Fruit fly (Drosophila melanogaster) whole organism, embryonic: Measurements from ENCODE around the gene CG33695.

ENCODE experiments used
- Aef1 ChIP-seq: fragments of 200-800 bp; sonication (Bioruptor generic); IDR thresholded peaks from 3 replicates; pipeline ENCODE4 v1.3.6; 2022; ENCODE audit warnings: missing biosample characterization, missing genetic modification characterization
- CG10147 ChIP-seq: fragments of 200-800 bp; sonication (Bioruptor generic); optimal IDR thresholded peaks from 2 replicates; lab custom pipeline; 2019; ENCODE audit warnings: missing biosample characterization, mild to moderate bottlenecking, missing genetic modification characterization, moderate library complexity
- CG10565 ChIP-seq: fragments of 200-800 bp; sonication (Bioruptor generic); optimal IDR thresholded peaks from 3 replicates; lab custom pipeline; 2016; ENCODE audit warnings: missing biosample characterization, mild to moderate bottlenecking, missing genetic modification characterization
- CG12942 ChIP-seq: fragments of 200-800 bp; sonication (Bioruptor generic); optimal IDR thresholded peaks from 3 replicates; lab custom pipeline; 2016; ENCODE audit warnings: missing biosample characterization, missing genetic modification characterization
- CG14014 ChIP-seq: fragments of 200-800 bp; sonication (Bioruptor generic); IDR thresholded peaks from 2 replicates; pipeline ENCODE4 v1.3.6; 2022; ENCODE audit warnings: missing biosample characterization, missing genetic modification characterization
- CG18011 ChIP-seq: fragments of 200-800 bp; sonication (Bioruptor generic); optimal IDR thresholded peaks from 2 replicates; lab custom pipeline; 2017; ENCODE audit warnings: missing biosample characterization, missing genetic modification characterization, mild to moderate bottlenecking, moderate library complexity, missing genotype
- CG31224 ChIP-seq: fragments of 200-800 bp; sonication (Bioruptor generic); IDR thresholded peaks from 2 replicates; pipeline ENCODE4 v1.3.6; 2022; ENCODE audit warnings: missing biosample characterization, missing genetic modification characterization
- CG31388 ChIP-seq: fragments of 200-800 bp; sonication (Bioruptor generic); optimal IDR thresholded peaks from 2 replicates; lab custom pipeline; 2016; ENCODE audit warnings: missing biosample characterization, missing genetic modification characterization
- CG43689 ChIP-seq: fragments of 200-800 bp; sonication (Bioruptor generic); IDR thresholded peaks from 2 replicates; pipeline ENCODE4 v1.3.6; 2022; ENCODE audit warnings: missing biosample characterization, missing genetic modification characterization
- CG6175 ChIP-seq: fragments of 200-800 bp; sonication (Bioruptor generic); IDR thresholded peaks from 3 replicates; pipeline ENCODE4 v1.3.6; 2022; ENCODE audit warnings: missing biosample characterization, missing genetic modification characterization
- CG8089 ChIP-seq: fragments of 200-800 bp; sonication (Bioruptor generic); optimal IDR thresholded peaks from 3 replicates; lab custom pipeline; 2016; ENCODE audit warnings: missing biosample characterization, missing genetic modification characterization
- CG8388 ChIP-seq: fragments of 200-800 bp; sonication (Bioruptor generic); optimal IDR thresholded peaks from 2 replicates; lab custom pipeline; 2019; ENCODE audit warnings: missing biosample characterization, mild to moderate bottlenecking, missing genetic modification characterization, moderate library complexity
- CG9876 ChIP-seq: fragments of 200-800 bp; sonication (Bioruptor generic); optimal IDR thresholded peaks from 2 replicates; lab custom pipeline; 2016; ENCODE audit warnings: missing biosample characterization, missing genetic modification characterization
- D ChIP-seq, 2 experiments: fragments of 200-800 bp in 1 of 2; fragments of >200 bp in 1 of 2; sonication (Bioruptor generic) in 1 of 2; optimal IDR thresholded peaks; 2 replicates in 1 of 2; 3 replicates in 1 of 2; lab custom pipeline; 2017; ENCODE audit warnings: mild to moderate bottlenecking in 1 of 2, missing biosample characterization in 1 of 2, missing genetic modification characterization in 1 of 2, missing genetic modification reagents in 1 of 2
- Dll ChIP-seq: fragments of 200-800 bp; sonication (Bioruptor generic); IDR thresholded peaks from 4 replicates; pipeline ENCODE4 v1.3.6; 2022; ENCODE audit warnings: missing biosample characterization, missing genetic modification characterization; ENCODE audit not compliant: partially characterized antibody
- Doc2 ChIP-seq: fragments of 200-800 bp; sonication (Bioruptor generic); IDR thresholded peaks from 2 replicates; pipeline ENCODE4 v1.3.6; 2022; ENCODE audit warnings: missing biosample characterization, missing genetic modification characterization
- E2f2 ChIP-seq: fragments of 200-800 bp; sonication (Bioruptor generic); IDR thresholded peaks from 2 replicates; pipeline ENCODE4 v1.3.6; 2022; ENCODE audit warnings: missing biosample characterization, missing genetic modification characterization
- Fer3 ChIP-seq: fragments of 200-800 bp; sonication (Bioruptor generic); optimal IDR thresholded peaks from 2 replicates; lab custom pipeline; 2018; ENCODE audit warnings: missing biosample characterization, mild to moderate bottlenecking, missing genetic modification characterization, moderate library complexity
- H15 ChIP-seq: fragments of 200-800 bp; sonication (Bioruptor generic); IDR thresholded peaks from 3 replicates; pipeline ENCODE4 v1.3.6; 2022; ENCODE audit warnings: missing biosample characterization, missing genetic modification characterization
- Hr51 ChIP-seq, 2 experiments: fragments of 200-800 bp; sonication (Bioruptor generic); optimal IDR thresholded peaks; 2 replicates in 1 of 2; 3 replicates in 1 of 2; lab custom pipeline; 2016 to 2018; ENCODE audit warnings: missing biosample characterization in 2 of 2, missing genetic modification characterization in 2 of 2, mild to moderate bottlenecking in 1 of 2, moderate library complexity in 1 of 2
- MBD-R2 ChIP-seq: fragments of 200-800 bp; sonication (Bioruptor generic); IDR thresholded peaks from 2 replicates; pipeline ENCODE4 v1.3.6; 2022; ENCODE audit warnings: missing biosample characterization, missing genetic modification characterization
- Meics ChIP-seq: fragments of 200-800 bp; sonication (Bioruptor generic); optimal IDR thresholded peaks from 2 replicates; lab custom pipeline; 2017; ENCODE audit warnings: missing biosample characterization, mild to moderate bottlenecking, missing genetic modification characterization
- NC2α ChIP-seq: fragments of 200-800 bp; sonication (Bioruptor generic); optimal IDR thresholded peaks from 2 replicates; lab custom pipeline; 2016; ENCODE audit warnings: missing biosample characterization, missing genetic modification characterization
- NC2β ChIP-seq: fragments of 200-800 bp; sonication (Bioruptor generic); optimal IDR thresholded peaks from 2 replicates; lab custom pipeline; 2016; ENCODE audit warnings: missing biosample characterization, missing genetic modification characterization
- Nf-YA ChIP-seq: fragments of 200-800 bp; sonication (Bioruptor generic); IDR thresholded peaks from 2 replicates; pipeline ENCODE4 v1.3.6; 2022; ENCODE audit warnings: missing biosample characterization, missing genetic modification characterization
- Nf-YC ChIP-seq: fragments of 200-800 bp; optimal IDR thresholded peaks from 3 replicates; lab custom pipeline; 2019; ENCODE audit warnings: missing biosample characterization, mild to moderate bottlenecking, missing genetic modification characterization, moderate library complexity
- Optix ChIP-seq: fragments of 200-800 bp; sonication (Bioruptor generic); IDR thresholded peaks from 3 replicates; pipeline ENCODE4 v1.3.6; 2022; ENCODE audit warnings: missing biosample characterization, missing genetic modification characterization
- Sox100B ChIP-seq: fragments of 200-800 bp; sonication (Bioruptor generic); optimal IDR thresholded peaks from 3 replicates; lab custom pipeline; 2018; ENCODE audit warnings: missing biosample characterization, mild to moderate bottlenecking, missing genetic modification characterization
- Ssrp ChIP-seq: fragments of 200-800 bp; sonication (Bioruptor generic); optimal IDR thresholded peaks from 2 replicates; lab custom pipeline; 2018; ENCODE audit warnings: missing biosample characterization, mild to moderate bottlenecking, missing genetic modification characterization, moderate library complexity
- Xrp1 ChIP-seq: fragments of 200-800 bp; sonication (Bioruptor generic); IDR thresholded peaks from 2 replicates; pipeline ENCODE4 v1.3.6; 2022; ENCODE audit warnings: missing biosample characterization, missing genetic modification characterization
- YL-1 ChIP-seq: fragments of 200-800 bp; sonication (Bioruptor generic); optimal IDR thresholded peaks from 3 replicates; lab custom pipeline; 2017; ENCODE audit warnings: missing biosample characterization, mild to moderate bottlenecking, missing genetic modification characterization
- aop ChIP-seq: fragments of 200-800 bp; sonication (Bioruptor generic); IDR thresholded peaks from 2 replicates; pipeline ENCODE4 v1.3.6; 2022; ENCODE audit warnings: missing biosample characterization, missing genetic modification characterization
- cato ChIP-seq: fragments of 200-800 bp; sonication (Bioruptor generic); optimal IDR thresholded peaks from 2 replicates; lab custom pipeline; 2016; ENCODE audit warnings: missing biosample characterization, missing genetic modification characterization, borderline replicate concordance
- en ChIP-seq: fragments of 200-800 bp; sonication (Bioruptor generic); optimal IDR thresholded peaks from 2 replicates; lab custom pipeline; 2016; ENCODE audit warnings: missing biosample characterization, missing genetic modification characterization
- esg ChIP-seq: fragments of 200-800 bp; sonication (Bioruptor generic); conservative IDR thresholded peaks from 2 replicates; pipeline ENCODE4 v1.3.6; 2022; ENCODE audit warnings: missing biosample characterization, missing genetic modification characterization
- fru ChIP-seq: fragments of >200 bp; optimal IDR thresholded peaks from 2 replicates; lab custom pipeline; 2017
- ftz-f1 ChIP-seq: fragments of 200-800 bp; sonication (Bioruptor generic); optimal IDR thresholded peaks from 2 replicates; lab custom pipeline; 2016; ENCODE audit warnings: missing biosample characterization, missing genetic modification characterization
- gfzf ChIP-seq: fragments of 200-800 bp; sonication (Bioruptor generic); optimal IDR thresholded peaks from 2 replicates; lab custom pipeline; 2016; ENCODE audit warnings: missing biosample characterization, mild to moderate bottlenecking, missing genetic modification characterization, moderate library complexity
- hbn ChIP-seq: fragments of 200-800 bp; sonication (Bioruptor generic); IDR thresholded peaks from 2 replicates; pipeline ENCODE4 v1.3.6; 2022; ENCODE audit warnings: missing biosample characterization, missing genetic modification characterization; ENCODE audit not compliant: partially characterized antibody
- luna ChIP-seq: fragments of 200-800 bp; sonication (Bioruptor generic); optimal IDR thresholded peaks from 2 replicates; lab custom pipeline; 2016; ENCODE audit warnings: missing biosample characterization, missing genetic modification characterization
- oc ChIP-seq: fragments of 200-800 bp; sonication (Bioruptor generic); optimal IDR thresholded peaks from 2 replicates; lab custom pipeline; 2018; ENCODE audit warnings: missing biosample characterization, mild to moderate bottlenecking, missing genetic modification characterization, moderate library complexity
- org-1 ChIP-seq: fragments of 200-800 bp; sonication (Bioruptor generic); optimal IDR thresholded peaks from 2 replicates; lab custom pipeline; 2017; ENCODE audit warnings: missing biosample characterization, missing genetic modification characterization
- phol ChIP-seq: fragments of 200-800 bp; sonication (Bioruptor generic); optimal IDR thresholded peaks from 3 replicates; lab custom pipeline; 2018; ENCODE audit warnings: missing biosample characterization, mild to moderate bottlenecking, missing genetic modification characterization, moderate library complexity
- pzg ChIP-seq: fragments of 200-800 bp; sonication (Bioruptor generic); optimal IDR thresholded peaks from 3 replicates; lab custom pipeline; 2018; ENCODE audit warnings: missing biosample characterization, mild to moderate bottlenecking, missing genetic modification characterization, moderate library complexity
- rib ChIP-seq: fragments of 200-800 bp; sonication (Bioruptor generic); IDR thresholded peaks from 2 replicates; pipeline ENCODE4 v1.3.6; 2022; ENCODE audit warnings: missing biosample characterization, missing genetic modification characterization
- sens ChIP-seq: fragments of 200-800 bp; sonication (Bioruptor generic); peaks from one replicate; lab custom pipeline; 2016; ENCODE audit warnings: missing biosample characterization, missing genetic modification characterization
- tgo ChIP-seq: fragments of 200-800 bp; sonication (Bioruptor generic); IDR thresholded peaks from 3 replicates; pipeline ENCODE4 v1.3.6; 2022; ENCODE audit warnings: missing biosample characterization, missing genetic modification characterization
- tna ChIP-seq: fragments of 200-800 bp; sonication (Bioruptor generic); IDR thresholded peaks from 2 replicates; pipeline ENCODE4 v1.3.6; 2022; ENCODE audit warnings: missing biosample characterization, missing genetic modification characterization; ENCODE audit not compliant: partially characterized antibody
- wor ChIP-seq: fragments of 200-800 bp; sonication (Bioruptor generic); IDR thresholded peaks from 2 replicates; pipeline ENCODE4 v1.3.6; 2022; ENCODE audit warnings: missing biosample characterization, missing genetic modification characterization
- zfh1 ChIP-seq: fragments of 200-800 bp; sonication (Bioruptor generic); IDR thresholded peaks from 3 replicates; pipeline ENCODE4 v1.3.6; 2022; ENCODE audit warnings: missing biosample characterization, missing genetic modification characterization

CG33695 gene

DNA sequence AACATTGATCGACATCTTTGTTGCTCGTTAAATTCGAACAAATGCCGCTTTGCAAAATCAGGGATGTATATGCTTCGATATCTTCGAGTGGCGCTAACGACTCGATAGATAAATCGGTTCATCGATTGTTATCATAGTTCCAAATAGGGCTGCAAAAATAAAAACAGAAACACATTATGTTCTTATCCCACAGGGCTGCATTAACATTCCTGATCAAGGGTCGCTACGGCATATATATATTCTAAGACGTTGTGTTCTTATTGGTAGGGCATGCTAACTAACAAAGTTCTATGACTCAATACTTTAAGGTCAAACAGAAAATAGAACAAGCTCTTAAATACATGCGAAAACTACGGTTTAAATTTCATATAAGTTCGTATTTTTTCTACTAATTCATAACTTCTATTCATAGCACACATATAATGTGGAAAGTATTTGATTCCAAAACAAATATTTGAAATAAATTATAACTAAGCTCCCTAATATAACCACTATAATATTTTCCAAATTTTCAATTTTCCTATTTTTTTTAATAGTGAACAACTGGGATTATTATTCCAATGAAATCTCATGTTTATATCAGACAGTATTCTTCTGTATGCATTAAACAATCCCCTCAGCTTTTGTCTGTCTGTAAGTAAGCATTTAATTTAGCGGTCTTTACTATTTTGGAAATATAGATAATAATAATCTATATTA, 8.7 kb upstream of the CG33695 start, which contains the start of gene cmet (continued):
- peak; percentile 60 for TF ChIP-seq phol (tag; lab: Kevin White, UChicago)
- peak; percentile 11 for TF ChIP-seq luna
- TF ChIP-seq CG10565 (GFP tag; lab: Kevin White, UChicago), result no peak
- peak; percentile 28; the same call in 1 of the 3 replicates for TF ChIP-seq H15 (GFP tag; lab: Robert Waterston, UW)
- no peak for TF ChIP-seq CG43689
- peak; percentile 25 for TF ChIP-seq Ssrp (tag; lab: Kevin White, UChicago)
- TF ChIP-seq Doc2 (GFP tag; lab: Robert Waterston, UW), result no peak
- TF ChIP-seq NC2α (GFP tag; lab: Kevin White, UChicago), result peak; percentile 6
- peak; percentile 78 for TF ChIP-seq hbn (GFP tag; lab: Robert Waterston, UW)
- no peak for TF ChIP-seq CG8388
- peak; percentile 19 for TF ChIP-seq CG12942 (GFP tag; lab: Kevin White, UChicago)
- TF ChIP-seq CG18011 (GFP tag; lab: Kevin White, UChicago), result peak; percentile 96
- no peak for TF ChIP-seq CG10147 (GFP tag; lab: Kevin White, UChicago)
- no peak for TF ChIP-seq wor (GFP tag; lab: Robert Waterston, UW)
- no peak for TF ChIP-seq CG14014 (GFP tag; lab: Robert Waterston, UW)
- 0 out of 3 replicates have a peak, but pooled peaks have one; percentile 31 for TF ChIP-seq Aef1 (GFP tag; lab: Robert Waterston, UW)
- TF ChIP-seq Dll, result peak; percentile 82
- TF ChIP-seq Fer3 (tag; lab: Kevin White, UChicago), result peak; percentile 9
- peak; percentile 91 for TF ChIP-seq E2f2 (GFP tag; lab: Robert Waterston, UW)
- TF ChIP-seq CG9876, result no peak
- TF ChIP-seq aop, result no peak
- TF ChIP-seq MBD-R2, result no peak; the same call in 1 of the 2 replicates
- TF ChIP-seq CG6175 (GFP tag; lab: Robert Waterston, UW), result no peak
- no peak for TF ChIP-seq CG31388 (GFP tag; lab: Kevin White, UChicago)
- TF ChIP-seq fru, result no peak
- TF ChIP-seq rib (GFP tag; lab: Robert Waterston, UW), result no peak
- TF ChIP-seq sens (GFP tag; lab: Kevin White, UChicago), result peak; percentile 93
- no peak for TF ChIP-seq Nf-YA (GFP tag; lab: Robert Waterston, UW)
- TF ChIP-seq cato, result peak; percentile 23
- peak; percentile 37; the same call in 1 of the 2 replicates for TF ChIP-seq esg (GFP tag; lab: Robert Waterston, UW)
- TF ChIP-seq ftz-f1 (GFP tag; lab: Kevin White, UChicago), result no peak
- TF ChIP-seq oc (tag; lab: Kevin White, UChicago), result no peak
- peak; percentile 52 for TF ChIP-seq NC2β (GFP tag; lab: Kevin White, UChicago)
- peak; percentile 33 for TF ChIP-seq gfzf (GFP tag; lab: Kevin White, UChicago)
- TF ChIP-seq org-1 (GFP tag; lab: Kevin White, UChicago), result no peak
- peak in 1 of 2 experiments; percentile 5 for TF ChIP-seq Hr51 (GFP tag; optimal IDR thresholded peaks at IDR 0.05; lab: Kevin White, UChicago)
- TF ChIP-seq pzg (GFP tag; lab: Kevin White, UChicago), result peak; percentile 88
- no peak for TF ChIP-seq D (optimal IDR thresholded peaks at IDR 0.05; lab: Kevin White, UChicago)
- no peak for TF ChIP-seq D (GFP tag; optimal IDR thresholded peaks at IDR 0.05; lab: Kevin White, UChicago)
- TF ChIP-seq Optix (GFP tag; lab: Robert Waterston, UW), result peak; percentile 14; the same call in 1 of the 3 replicates
- TF ChIP-seq Sox100B (GFP tag; lab: Kevin White, UChicago), result peak; percentile 35
- TF ChIP-seq CG8089 (GFP tag; lab: Kevin White, UChicago), result no peak
- TF ChIP-seq tgo (GFP tag; lab: Robert Waterston, UW), result no peak
- TF ChIP-seq YL-1 (GFP tag; lab: Kevin White, UChicago), result no peak
- peak; percentile 13 for TF ChIP-seq Meics (GFP tag; lab: Kevin White, UChicago)
- 0 out of 3 replicates have a peak, but pooled peaks have one; percentile 37 for TF ChIP-seq zfh1
- TF ChIP-seq en (GFP tag; lab: Kevin White, UChicago), result no peak
- TF ChIP-seq Nf-YC (tag; lab: Kevin White, UChicago), result no peak
- 0 out of 2 replicates have a peak, but pooled peaks have one; percentile 30 for TF ChIP-seq CG31224 (GFP tag; lab: Robert Waterston, UW)
- TF ChIP-seq tna, result peak; percentile 98
- no peak; the same call in 1 of the 2 replicates for TF ChIP-seq Xrp1 (GFP tag; lab: Robert Waterston, UW)
